Worm (Caenorhabditis elegans): ENCODE results near the gene srz-19.

Gene srz-19

DNA sequence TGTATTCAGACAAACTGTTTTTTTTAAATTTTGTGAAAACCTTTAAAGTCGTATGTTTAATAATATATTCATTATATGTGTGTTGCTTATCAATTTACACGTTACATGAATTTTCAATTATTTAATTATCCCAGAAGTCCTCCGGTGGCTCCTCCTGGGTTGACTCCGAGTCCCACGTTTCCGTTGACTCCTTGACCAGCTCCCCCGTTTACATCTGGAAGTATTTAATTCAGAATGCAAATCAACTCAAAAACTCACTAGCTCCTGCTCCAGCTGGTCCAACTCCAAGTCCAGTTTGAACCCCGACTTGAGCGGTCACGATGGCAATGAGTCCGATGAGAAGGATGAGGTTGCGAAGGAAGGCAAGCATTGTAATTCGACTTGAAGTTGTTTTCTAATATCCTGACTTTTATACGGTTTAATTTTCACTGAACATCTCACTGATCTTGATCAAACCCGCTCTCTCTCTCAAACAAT lies 25.6 kb upstream of the srz-19 start, which contains the start of gene F56D6.8:
F56D6.8 (minus strand) TSS at position 427 of the 477 bp plus-strand sequence.
- TF ChIP-seq ztf-22 (GFP tag; optimal IDR thresholded peaks at IDR 0.05) (no peak), tbx-9 (tag; optimal IDR thresholded peaks at IDR 0.05; ENCODE audit: borderline replicate concordance) (no peak)

DNA sequence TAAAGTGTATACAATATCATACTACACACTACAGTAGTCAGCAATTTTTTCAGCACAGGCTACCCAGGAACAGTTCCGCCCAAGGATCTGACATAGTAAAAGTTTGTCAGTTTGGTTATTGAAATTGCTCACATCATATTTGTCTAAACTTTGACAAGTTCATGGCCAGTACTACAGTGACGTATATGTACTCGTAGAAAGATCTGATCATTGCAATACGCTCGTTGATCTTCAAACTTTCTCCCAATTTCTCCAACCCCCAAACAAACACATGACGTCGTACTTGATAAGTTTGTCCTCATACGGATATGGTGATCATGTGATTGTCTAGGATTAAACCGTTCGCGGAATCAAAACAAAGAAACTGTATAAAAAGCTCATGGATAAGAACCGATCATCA lies 24.8 kb upstream of the srz-19 start, which contains the start of gene dct-8:
dct-8 (plus strand) TSS at position 301 of the 400 bp plus-strand sequence.
- TF ChIP-seq akir-1 (GFP tag; optimal IDR thresholded peaks at IDR 0.05) (no peak), sea-2 (GFP tag; IDR thresholded peaks at IDR 0.05) (no peak), nhr-179 (tag; optimal IDR thresholded peaks at IDR 0.05) (no peak), sdz-38 (tag; optimal IDR thresholded peaks at IDR 0.05) (no peak), die-1 (tag; optimal IDR thresholded peaks at IDR 0.05) (no peak), atf-7 (tag; optimal IDR thresholded peaks at IDR 0.05) (no peak)

DNA sequence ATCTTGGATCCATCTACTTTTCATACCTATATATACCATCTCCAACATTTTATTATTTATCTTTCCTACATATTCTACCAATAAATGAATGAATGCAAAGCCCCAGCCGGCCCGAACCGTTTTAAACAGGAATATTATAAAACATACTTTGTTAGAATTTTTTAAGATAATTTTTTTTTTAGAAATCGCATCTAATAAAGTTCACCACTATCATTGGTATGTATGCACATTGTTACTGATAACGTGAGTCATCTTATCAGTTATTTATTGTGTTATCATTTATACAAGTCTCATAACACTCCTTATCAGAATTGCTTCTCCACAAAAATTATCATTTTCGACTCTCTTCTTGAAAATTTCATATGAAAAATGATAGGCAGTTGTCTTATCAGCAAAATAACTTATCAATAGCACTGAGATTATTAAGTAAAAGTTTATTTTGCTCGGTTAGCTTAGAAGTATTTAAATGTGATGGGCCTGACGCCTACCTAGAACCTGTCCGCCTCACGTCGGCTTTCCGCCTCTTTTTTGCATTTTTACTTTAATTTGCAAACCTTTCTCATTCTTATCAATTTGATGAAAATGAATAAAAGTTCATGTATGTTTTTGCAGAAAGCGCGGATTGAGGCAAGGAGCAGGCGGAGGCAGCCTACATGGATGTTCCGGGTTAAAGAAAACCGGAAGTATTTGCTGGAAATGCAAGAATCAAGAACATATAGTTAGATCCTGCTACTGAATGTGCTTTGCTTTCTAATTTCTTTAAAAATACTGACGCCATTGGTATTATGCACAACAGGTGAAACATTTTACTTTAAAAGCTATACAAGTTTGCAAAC lies 19.7 kb upstream of the srz-19 start, which contains the start of gene srz-62:
srz-62 (plus strand) TSS at position 786 of the 836 bp plus-strand sequence.
- no peak for TF ChIP-seq mcd-1 (GFP tag; IDR thresholded peaks at IDR 0.05)
- TF ChIP-seq Y56A3A.18 (GFP tag; IDR thresholded peaks at IDR 0.05): peak; percentile 44; the same call in 1 of the 2 replicates
- no peak for TF ChIP-seq Y79H2A.3 (GFP tag; conservative IDR thresholded peaks at IDR 0.05)
- no peak for TF ChIP-seq nfya-1 (tag; optimal IDR thresholded peaks at IDR 0.05; ENCODE audit: borderline replicate concordance, insufficient read depth)
- peak; percentile 50 for TF ChIP-seq tlf-1 (GFP tag; optimal IDR thresholded peaks at IDR 0.05)
- TF ChIP-seq ztf-22 (GFP tag; optimal IDR thresholded peaks at IDR 0.05): peak; percentile 82
- TF ChIP-seq lin-35 (GFP tag; optimal IDR thresholded peaks at IDR 0.05): no peak
- TF ChIP-seq hlh-26 (GFP tag; conservative IDR thresholded peaks at IDR 0.05): no peak
- no peak for TF ChIP-seq snpc-3.4 (tag; optimal IDR thresholded peaks at IDR 0.05)
- no peak for TF ChIP-seq tbx-9 (tag; optimal IDR thresholded peaks at IDR 0.05; ENCODE audit: borderline replicate concordance)
- TF ChIP-seq Y67H2A.10 (GFP tag; conservative IDR thresholded peaks at IDR 0.05): no peak
- no peak for TF ChIP-seq athp-1 (tag; optimal IDR thresholded peaks at IDR 0.05)
- peak; percentile 88 for TF ChIP-seq unc-62 (GFP tag; optimal IDR thresholded peaks at IDR 0.05)
- no peak for TF ChIP-seq hmg-1.2 (GFP tag; IDR thresholded peaks at IDR 0.05)
- no peak for TF ChIP-seq pha-4 (tag; optimal IDR thresholded peaks at IDR 0.05)
- peak; percentile 82 for TF ChIP-seq atf-7 (tag; optimal IDR thresholded peaks at IDR 0.05)
- TF ChIP-seq B0035.1 (tag; optimal IDR thresholded peaks at IDR 0.05): no peak
- TF ChIP-seq lin-26 (GFP tag; IDR thresholded peaks at IDR 0.05): no peak
- no peak for TF ChIP-seq mxl-1 (tag; optimal IDR thresholded peaks at IDR 0.05)
- TF ChIP-seq rcor-1 (GFP tag; IDR thresholded peaks at IDR 0.05): no peak
- TF ChIP-seq nfyb-1 (GFP tag; IDR thresholded peaks at IDR 0.05): no peak
- TF ChIP-seq dpff-1 (tag; optimal IDR thresholded peaks at IDR 0.05): no peak
- peak; percentile 89 for TF ChIP-seq ets-4 (GFP tag; optimal IDR thresholded peaks at IDR 0.05)
- no peak for TF ChIP-seq snpc-4 (GFP tag; optimal IDR thresholded peaks at IDR 0.05)
- no peak for TF ChIP-seq snpc-4 (tag; optimal IDR thresholded peaks at IDR 0.05)
- no peak for TF ChIP-seq B0019.2 (GFP tag; conservative IDR thresholded peaks at IDR 0.05)
- no peak for TF ChIP-seq F39B2.1 (GFP tag; IDR thresholded peaks at IDR 0.05)
- peak; percentile 95 for TF ChIP-seq nhr-80 (tag; optimal IDR thresholded peaks at IDR 0.05)
- TF ChIP-seq let-607 (tag; optimal IDR thresholded peaks at IDR 0.05): peak in 1 of 2 experiments; percentile 48
- TF ChIP-seq snpc-1.3 (tag; optimal IDR thresholded peaks at IDR 0.05; ENCODE audit: insufficient read depth): no peak
- no peak for TF ChIP-seq pbrm-1 (GFP tag; IDR thresholded peaks at IDR 0.05)
- peak; percentile 17 for TF ChIP-seq tbp1 (GFP tag; optimal IDR thresholded peaks at IDR 0.05)
- TF ChIP-seq D2030.7 (GFP tag; IDR thresholded peaks at IDR 0.05): no peak
